Worm (Caenorhabditis elegans): ENCODE measurements around the gene C30A5.16.

The C30A5.16 gene

DNA sequence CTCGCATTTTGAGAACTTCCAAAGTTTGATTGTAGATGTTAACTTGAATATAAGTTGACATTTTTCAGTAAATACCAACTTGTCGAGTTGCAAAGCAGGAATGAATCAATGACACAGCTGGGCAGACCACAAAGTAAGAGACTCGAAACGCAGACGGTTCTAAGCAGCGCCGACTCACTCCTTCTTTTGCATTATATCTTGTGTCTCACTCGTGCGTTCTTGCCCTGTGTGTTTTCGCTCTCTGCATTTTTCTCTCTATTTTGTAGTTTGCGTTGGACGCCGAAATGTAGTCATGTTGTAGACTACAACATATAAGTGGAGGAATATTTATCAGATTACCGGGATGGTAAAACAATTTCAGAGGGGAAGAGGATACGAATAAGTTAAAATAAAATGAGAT lies 24.8 kb downstream of the C30A5.16 start, which contains the start of gene C02F5.12:
TSS of gene C02F5.12 (minus strand) at position 221 of the 400 bp plus-strand sequence.
- TF ChIP-seq nhr-28 (tag; optimal IDR thresholded peaks at IDR 0.05) (peak; percentile 19), nhr-12 (tag; optimal IDR thresholded peaks at IDR 0.05) (peak; percentile 95), elt-3 (tag; optimal IDR thresholded peaks at IDR 0.05) (no peak), lsy-2 (tag; optimal IDR thresholded peaks at IDR 0.05) (peak; percentile 3), mep-1 (tag; optimal IDR thresholded peaks at IDR 0.05) (peak; percentile 6), unc-39 (tag; optimal IDR thresholded peaks at IDR 0.05) (no peak)

DNA sequence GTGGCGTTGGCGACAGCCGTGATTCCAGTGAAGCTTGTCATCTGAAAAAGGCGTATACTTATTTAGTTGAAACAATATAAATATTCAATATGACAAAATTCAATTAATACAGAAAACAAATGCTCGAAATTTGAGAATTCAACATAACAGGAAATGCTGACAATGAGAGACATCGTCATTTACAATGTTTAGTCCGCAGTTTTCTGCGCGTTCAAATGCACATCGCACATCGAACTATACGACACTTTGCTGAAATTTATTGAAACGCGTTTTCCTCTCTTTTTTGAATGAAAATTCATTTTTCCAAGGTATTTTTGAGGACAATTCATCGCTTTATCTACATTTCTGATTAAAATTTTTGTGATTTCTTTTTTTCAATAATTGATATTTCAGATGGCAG lies 26.0 kb downstream of the C30A5.16 start, which contains the start of the genes pbs-6 and cids-1:
TSS of gene pbs-6 (minus strand) at position 41 of the 400 bp plus-strand sequence.
TSS of gene cids-1 (plus strand) at position 394 of the 400 bp plus-strand sequence.
- TF ChIP-seq hlh-1 (tag; optimal IDR thresholded peaks at IDR 0.05) (peak; percentile 6), elt-3 (tag; optimal IDR thresholded peaks at IDR 0.05) (no peak), lsy-2 (tag; optimal IDR thresholded peaks at IDR 0.05) (peak; percentile 6)

DNA sequence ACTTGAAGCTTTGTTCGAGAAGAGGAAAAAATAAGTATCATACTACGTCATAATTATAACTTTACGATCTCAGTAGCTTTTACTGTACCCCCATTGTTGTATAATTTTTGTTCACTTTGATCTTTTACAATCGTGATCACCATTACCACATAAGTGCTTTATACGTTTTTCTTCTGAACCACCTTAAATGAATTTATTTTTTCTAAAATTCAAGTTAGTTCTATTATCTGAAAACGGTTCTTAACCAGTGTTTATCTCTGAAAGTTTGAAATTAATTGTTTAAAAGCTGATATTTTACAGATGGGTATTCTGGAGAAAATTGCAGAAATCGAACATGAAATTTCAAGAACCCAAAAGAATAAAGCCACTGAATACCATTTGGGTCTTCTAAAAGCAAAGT lies 27.6 kb downstream of the C30A5.16 start, which contains the start of gene C02F5.3:
TSS of gene C02F5.3 (plus strand) at position 301 of the 400 bp plus-strand sequence.
- TF ChIP-seq ham-2 (GFP tag; optimal IDR thresholded peaks at IDR 0.05) (no peak), zip-8 (tag; optimal IDR thresholded peaks at IDR 0.05) (no peak)

DNA sequence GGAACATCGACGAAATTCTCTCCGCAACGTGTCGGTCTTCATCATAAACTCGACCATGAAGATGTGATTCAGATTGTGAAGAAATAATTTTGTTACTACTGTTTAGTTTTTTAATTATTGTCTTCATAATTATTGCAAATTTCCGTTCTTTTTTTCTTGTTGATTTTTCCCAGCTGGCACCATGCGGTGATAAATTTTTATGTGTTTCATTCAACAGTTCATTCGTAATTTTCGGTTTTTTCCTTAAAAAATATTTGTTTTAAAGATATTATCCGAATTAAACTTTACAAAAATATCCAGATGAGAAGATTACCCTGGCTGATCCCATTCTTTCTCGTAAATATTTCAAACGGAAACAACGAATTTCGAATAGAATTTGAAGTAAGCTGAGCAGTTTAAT lies 29.0 kb downstream of the C30A5.16 start, which contains the start of gene C02F5.13:
TSS of gene C02F5.13 (plus strand) at position 301 of the 400 bp plus-strand sequence.
- TF ChIP-seq nhr-12 (tag; optimal IDR thresholded peaks at IDR 0.05) (no peak), nhr-28 (tag; optimal IDR thresholded peaks at IDR 0.05) (no peak), tbx-8 (GFP tag; optimal IDR thresholded peaks at IDR 0.05) (no peak), ceh-83 (GFP tag; optimal IDR thresholded peaks at IDR 0.05) (no peak), elt-3 (tag; optimal IDR thresholded peaks at IDR 0.05) (no peak), cnd-1 (tag; optimal IDR thresholded peaks at IDR 0.05) (no peak), ces-1 (GFP tag; optimal IDR thresholded peaks at IDR 0.05) (no peak), unc-120 (tag; optimal IDR thresholded peaks at IDR 0.05; ENCODE audit: poor library complexity, severe bottlenecking) (no peak), mab-5 (tag; optimal IDR thresholded peaks at IDR 0.05) (no peak), bed-3 (GFP tag; optimal IDR thresholded peaks at IDR 0.05) (no peak), M03D4.4 (tag; optimal IDR thresholded peaks at IDR 0.05) (no peak), drap-1 (GFP tag; optimal IDR thresholded peaks at IDR 0.05) (no peak), mep-1 (tag; optimal IDR thresholded peaks at IDR 0.05) (no peak), sptf-1 (tag; optimal IDR thresholded peaks at IDR 0.05) (no peak), snpc-4 (tag; optimal IDR thresholded peaks at IDR 0.05) (no peak)

DNA sequence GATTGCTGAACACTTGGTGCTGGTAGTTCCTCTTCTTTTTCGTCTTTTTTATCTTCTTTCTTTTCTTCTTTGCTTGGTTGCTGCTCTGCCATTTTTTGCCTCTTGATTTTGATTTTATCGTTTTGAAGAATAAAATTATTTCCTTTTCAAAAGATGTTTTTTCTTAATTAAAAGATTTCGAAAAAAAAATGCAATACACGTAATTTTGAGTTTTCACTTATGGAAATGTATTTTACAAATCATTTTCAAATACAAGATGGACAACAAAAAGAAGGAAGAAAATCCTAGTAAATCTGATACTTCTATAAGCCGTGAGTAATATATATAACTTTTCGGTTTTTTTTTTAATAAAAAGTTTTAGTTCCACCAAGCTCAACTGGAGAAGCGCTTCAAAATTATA lies 31.4 kb downstream of the C30A5.16 start, which contains the start of the genes C02F5.10 and C02F5.2:
TSS of gene C02F5.10 (minus strand) at position 101 of the 400 bp plus-strand sequence.
TSS of gene C02F5.2 (plus strand) at position 239 of the 400 bp plus-strand sequence.
- TF ChIP-seq drap-1 (GFP tag; optimal IDR thresholded peaks at IDR 0.05) (no peak), nhr-76 (tag; optimal IDR thresholded peaks at IDR 0.05) (no peak), flh-1 (GFP tag; optimal IDR thresholded peaks at IDR 0.05) (no peak), ceh-43 (GFP tag; optimal IDR thresholded peaks at IDR 0.05) (no peak), ham-2 (GFP tag; optimal IDR thresholded peaks at IDR 0.05) (no peak), unc-120 (tag; optimal IDR thresholded peaks at IDR 0.05; ENCODE audit: poor library complexity, severe bottlenecking) (no peak), bed-3 (GFP tag; optimal IDR thresholded peaks at IDR 0.05) (no peak), lsy-2 (tag; optimal IDR thresholded peaks at IDR 0.05) (no peak), sptf-1 (tag; optimal IDR thresholded peaks at IDR 0.05) (no peak), mls-2 (tag; optimal IDR thresholded peaks at IDR 0.05) (no peak), zip-8 (tag; optimal IDR thresholded peaks at IDR 0.05) (no peak), unc-39 (tag; optimal IDR thresholded peaks at IDR 0.05) (no peak), blmp-1 (tag; optimal IDR thresholded peaks at IDR 0.05) (no peak)

DNA sequence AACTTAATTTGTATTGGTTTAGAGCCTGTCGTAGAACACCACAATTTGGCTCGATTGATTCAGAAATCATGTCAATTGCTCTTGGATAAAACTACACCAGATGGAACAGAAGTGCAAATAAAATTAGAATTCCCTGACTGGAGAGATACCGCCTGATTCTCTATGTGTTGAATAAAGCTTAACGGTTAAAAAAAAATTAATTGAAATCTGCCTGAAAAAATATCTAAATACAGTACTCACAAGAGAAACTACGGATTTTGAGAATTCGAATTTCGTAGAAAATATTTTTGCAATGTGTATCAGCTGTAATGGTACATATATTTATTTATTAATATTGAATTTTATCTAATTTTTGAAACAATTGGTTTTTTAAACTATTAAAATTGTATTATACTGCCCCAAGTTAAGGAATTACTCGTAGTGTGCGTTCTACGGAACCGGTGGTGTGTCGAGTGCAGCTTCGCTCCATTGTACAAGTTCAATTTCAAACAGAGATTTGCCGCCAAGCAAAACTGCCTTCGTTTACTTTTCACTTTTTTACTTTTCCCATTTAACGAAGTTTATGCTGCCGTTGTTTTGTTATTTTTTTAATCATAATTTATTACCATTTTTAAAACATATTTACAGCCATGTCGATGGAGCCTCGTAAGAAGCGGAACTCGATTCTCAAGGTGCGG lies 32.1 kb downstream of the C30A5.16 start, which contains the start of gene knl-1:
TSS of gene knl-1 (plus strand) at position 626 of the 677 bp plus-strand sequence.
- peak; percentile 19 for TF ChIP-seq bed-3 (GFP tag; optimal IDR thresholded peaks at IDR 0.05)
- TF ChIP-seq lsy-2 (tag; optimal IDR thresholded peaks at IDR 0.05): peak; percentile 80
- TF ChIP-seq lin-32 (GFP tag; optimal IDR thresholded peaks at IDR 0.05): no peak
- no peak for TF ChIP-seq unc-62 (GFP tag; optimal IDR thresholded peaks at IDR 0.05)
- TF ChIP-seq cnd-1 (tag; optimal IDR thresholded peaks at IDR 0.05): peak; percentile 59
- TF ChIP-seq mep-1 (tag; optimal IDR thresholded peaks at IDR 0.05): peak; percentile 68
- peak; percentile 32 for TF ChIP-seq pha-4 (tag; optimal IDR thresholded peaks at IDR 0.05)
- peak; percentile 83 for TF ChIP-seq lin-13 (tag; optimal IDR thresholded peaks at IDR 0.05)
- TF ChIP-seq sem-2 (GFP tag; optimal IDR thresholded peaks at IDR 0.05): peak; percentile 18
- peak; percentile 30 for TF ChIP-seq drap-1 (GFP tag; optimal IDR thresholded peaks at IDR 0.05)
- TF ChIP-seq ces-1 (GFP tag; optimal IDR thresholded peaks at IDR 0.05): peak; percentile 42
- no peak for TF ChIP-seq sptf-1 (tag; optimal IDR thresholded peaks at IDR 0.05)
- peak; percentile 12 for TF ChIP-seq hlh-1 (tag; optimal IDR thresholded peaks at IDR 0.05)
- peak; percentile 58 for TF ChIP-seq nhr-237 (tag; optimal IDR thresholded peaks at IDR 0.05)
